Worm (Caenorhabditis elegans) whole organism, L1 larva: ENCODE results near the gene spe-41.

Experiments
- C04F5.9 ChIP-seq: sonication (generic microtip); optimal IDR thresholded peaks from 2 replicates; lab custom pipeline; 2016; ENCODE audit warnings: missing genetic modification characterization, missing compliant biosample characterization
- Y116A8C.19 ChIP-seq: sonication (generic microtip); optimal IDR thresholded peaks from 2 replicates; lab custom pipeline; 2016; ENCODE audit warnings: missing compliant biosample characterization, missing genetic modification characterization, borderline replicate concordance
- aha-1 ChIP-seq: fragments of 150-350 bp; optimal IDR thresholded peaks from 2 replicates; lab custom pipeline; 2014; ENCODE audit warnings: missing biosample characterization, missing genetic modification characterization
- aly-2 ChIP-seq: fragments of 150-350 bp; optimal IDR thresholded peaks from 2 replicates; lab custom pipeline; 2014; ENCODE audit warnings: missing biosample characterization, missing genetic modification characterization
- ama-1 ChIP-seq: fragments of 150-350 bp; optimal IDR thresholded peaks from 2 replicates; lab custom pipeline; 2014
- blmp-1 ChIP-seq: fragments of 150-350 bp; optimal IDR thresholded peaks from 2 replicates; lab custom pipeline; 2014; ENCODE audit warnings: missing biosample characterization, missing genetic modification characterization
- ceh-8 ChIP-seq: fragments of 200-800 bp; sonication (Bioruptor generic); optimal IDR thresholded peaks from 2 replicates; lab custom pipeline; 2018; ENCODE audit warnings: mild to moderate bottlenecking, missing genetic modification characterization, moderate library complexity, missing compliant biosample characterization
- ceh-90 ChIP-seq: sonication (generic microtip); optimal IDR thresholded peaks from 2 replicates; lab custom pipeline; 2016; ENCODE audit warnings: missing genetic modification characterization, missing compliant biosample characterization
- dpl-1 ChIP-seq, 3 experiments: fragments of 150-350 bp in 2 of 3; sonication (generic microtip) in 1 of 3; optimal IDR thresholded peaks; 2 replicates each; lab custom pipeline; 2014 to 2017; ENCODE audit warnings: missing biosample characterization in 3 of 3, missing genetic modification characterization in 3 of 3, missing genetic modification reagents in 3 of 3
- dsc-1 ChIP-seq: sonication (generic microtip); optimal IDR thresholded peaks from 2 replicates; lab custom pipeline; 2016; ENCODE audit warnings: mild to moderate bottlenecking, missing genetic modification characterization, missing compliant biosample characterization
- efl-1 ChIP-seq, 4 experiments: fragments of 150-350 bp; optimal IDR thresholded peaks in 3 of 4; peaks in 1 of 4; 1 replicate in 1 of 4; 2 replicates in 3 of 4; lab custom pipeline; 2014; ENCODE audit warnings: missing biosample characterization in 2 of 4, missing genetic modification characterization in 2 of 4, missing genetic modification reagents in 2 of 4
- egl-13 ChIP-seq: sonication (generic microtip); optimal IDR thresholded peaks from 2 replicates; lab custom pipeline; 2016; ENCODE audit warnings: missing genotype, missing genetic modification reagents, missing genetic modification characterization, missing compliant biosample characterization
- egl-27 ChIP-seq, 2 experiments: fragments of 150-350 bp in 1 of 2; sonication (generic microtip); optimal IDR thresholded peaks; 3 replicates each; lab custom pipeline; 2017 to 2018; ENCODE audit warnings: missing biosample characterization in 2 of 2, missing genetic modification characterization in 2 of 2, missing genetic modification reagents in 2 of 2
- elt-2 ChIP-seq: sonication (generic microtip); optimal IDR thresholded peaks from 2 replicates; lab custom pipeline; 2016; ENCODE audit warnings: missing genetic modification characterization, mild to moderate bottlenecking, inconsistent platforms, missing compliant biosample characterization, missing genetic modification reagents
- fkh-8 ChIP-seq: sonication (generic microtip); optimal IDR thresholded peaks from 2 replicates; lab custom pipeline; 2016; ENCODE audit warnings: mild to moderate bottlenecking, missing genetic modification characterization, missing compliant biosample characterization
- fos-1 ChIP-seq: fragments of 150-350 bp; optimal IDR thresholded peaks from 2 replicates; lab custom pipeline; 2014; ENCODE audit warnings: missing biosample characterization, missing genetic modification characterization
- grh-1 ChIP-seq: fragments of 200-800 bp; sonication (Bioruptor generic); IDR thresholded peaks from 2 replicates; pipeline ENCODE4 v1.3.6; 2022; ENCODE audit warnings: missing genetic modification reagents, missing genetic modification characterization, missing compliant biosample characterization
- hlh-4 ChIP-seq: sonication (generic microtip); optimal IDR thresholded peaks from 2 replicates; lab custom pipeline; 2016; ENCODE audit warnings: mild to moderate bottlenecking, missing genetic modification characterization, missing compliant biosample characterization
- isw-1 ChIP-seq: fragments of 200-800 bp; sonication (Bioruptor generic); IDR thresholded peaks from 2 replicates; pipeline ENCODE4 v1.3.6; 2022; ENCODE audit warnings: missing genetic modification characterization, missing compliant biosample characterization
- lin-15B ChIP-seq: fragments of 150-350 bp; sonication (generic microtip); optimal IDR thresholded peaks from 3 replicates; lab custom pipeline; 2014; ENCODE audit warnings: missing biosample characterization, missing genetic modification characterization
- lin-35 ChIP-seq, 2 experiments: fragments of 150-350 bp; optimal IDR thresholded peaks; 2 replicates each; lab custom pipeline; 2014; ENCODE audit warnings: missing biosample characterization in 2 of 2, missing genetic modification characterization in 2 of 2, missing genetic modification reagents in 2 of 2
- lin-39 ChIP-seq: fragments of 150-350 bp; optimal IDR thresholded peaks from 2 replicates; lab custom pipeline; 2014; ENCODE audit warnings: missing biosample characterization, missing genetic modification reagents, missing genetic modification characterization
- lir-3 ChIP-seq: sonication (generic microtip); optimal IDR thresholded peaks from 2 replicates; lab custom pipeline; 2016; ENCODE audit warnings: mild to moderate bottlenecking, missing genetic modification characterization, moderate library complexity, missing compliant biosample characterization; ENCODE audit not compliant: poor library complexity
- lsy-2 ChIP-seq, 2 experiments: fragments of 150-350 bp; optimal IDR thresholded peaks; 2 replicates each; lab custom pipeline; 2014; ENCODE audit warnings: missing biosample characterization in 2 of 2, missing genetic modification characterization in 2 of 2
- mab-9 ChIP-seq: fragments of 200-800 bp; sonication (Bioruptor generic); IDR thresholded peaks from 2 replicates; pipeline ENCODE4 v1.3.6; 2022; ENCODE audit warnings: missing genetic modification reagents, missing genetic modification characterization, missing compliant biosample characterization
- mef-2 ChIP-seq: fragments of 150-350 bp; optimal IDR thresholded peaks from 2 replicates; lab custom pipeline; 2014; ENCODE audit warnings: missing biosample characterization, missing genetic modification characterization
- nhr-20 ChIP-seq: sonication (generic microtip); optimal IDR thresholded peaks from 2 replicates; lab custom pipeline; 2016; ENCODE audit warnings: mild to moderate bottlenecking, missing genetic modification characterization, missing compliant biosample characterization
- nhr-237 ChIP-seq: fragments of 150-350 bp; optimal IDR thresholded peaks from 2 replicates; lab custom pipeline; 2014; ENCODE audit warnings: missing biosample characterization, missing genetic modification characterization
- nhr-28 ChIP-seq: fragments of 150-350 bp; optimal IDR thresholded peaks from 2 replicates; lab custom pipeline; 2014; ENCODE audit warnings: missing biosample characterization, missing genetic modification characterization
- nhr-47 ChIP-seq: sonication (generic microtip); optimal IDR thresholded peaks from 2 replicates; lab custom pipeline; 2016; ENCODE audit warnings: mild to moderate bottlenecking, missing genetic modification characterization, moderate library complexity, missing compliant biosample characterization
- nhr-71 ChIP-seq: sonication (generic microtip); optimal IDR thresholded peaks from 2 replicates; lab custom pipeline; 2016; ENCODE audit warnings: mild to moderate bottlenecking, missing genetic modification characterization, moderate library complexity, missing compliant biosample characterization
- nhr-84 ChIP-seq: sonication (generic microtip); optimal IDR thresholded peaks from 2 replicates; lab custom pipeline; 2017; ENCODE audit warnings: missing biosample characterization, missing genetic modification characterization
- pqm-1 ChIP-seq: sonication (generic microtip); optimal IDR thresholded peaks from 3 replicates; lab custom pipeline; 2017; ENCODE audit warnings: missing biosample characterization, missing genetic modification characterization
- snpc-4 ChIP-seq: fragments of 150-350 bp; optimal IDR thresholded peaks from 2 replicates; lab custom pipeline; 2014; ENCODE audit warnings: missing biosample characterization, missing genetic modification characterization
- sox-4 ChIP-seq: sonication (generic microtip); optimal IDR thresholded peaks from 2 replicates; lab custom pipeline; 2016; ENCODE audit warnings: missing genetic modification characterization, missing compliant biosample characterization
- swsn-7 ChIP-seq: sonication (generic microtip); optimal IDR thresholded peaks from 2 replicates; lab custom pipeline; 2016; ENCODE audit warnings: missing genetic modification characterization, missing compliant biosample characterization
- tlp-1 ChIP-seq: fragments of 150-350 bp; optimal IDR thresholded peaks from 2 replicates; lab custom pipeline; 2014; ENCODE audit warnings: missing biosample characterization, missing genetic modification characterization
- unc-130 ChIP-seq: fragments of 150-350 bp; optimal IDR thresholded peaks from 2 replicates; lab custom pipeline; 2017; ENCODE audit warnings: missing biosample characterization, missing genetic modification characterization, inconsistent platforms
- unc-62 ChIP-seq: fragments of 150-350 bp; optimal IDR thresholded peaks from 2 replicates; lab custom pipeline; 2014; ENCODE audit warnings: missing biosample characterization, missing genetic modification reagents, missing genetic modification characterization
- vab-15 ChIP-seq: sonication (generic microtip); optimal IDR thresholded peaks from 2 replicates; lab custom pipeline; 2017; ENCODE audit warnings: missing genotype, mild to moderate bottlenecking, missing genetic modification characterization, missing compliant biosample characterization
- xbp-1 ChIP-seq: sonication (generic microtip); optimal IDR thresholded peaks from 2 replicates; lab custom pipeline; 2016; ENCODE audit warnings: missing genetic modification characterization, missing compliant biosample characterization
- zag-1 ChIP-seq: fragments of 150-350 bp; optimal IDR thresholded peaks from 2 replicates; lab custom pipeline; 2014; ENCODE audit warnings: missing biosample characterization, missing genetic modification characterization
- zip-4 ChIP-seq: fragments of 200-800 bp; sonication (Bioruptor generic); optimal IDR thresholded peaks from 2 replicates; lab custom pipeline; 2018; ENCODE audit warnings: mild to moderate bottlenecking, missing genetic modification characterization, moderate library complexity, missing compliant biosample characterization
- ztf-11 ChIP-seq, 2 experiments: sonication (generic microtip); optimal IDR thresholded peaks; 2 replicates each; lab custom pipeline; 2016 to 2017; ENCODE audit warnings: missing genetic modification characterization in 2 of 2, missing biosample characterization in 1 of 2, missing compliant biosample characterization in 1 of 2
- ztf-4 ChIP-seq: fragments of 150-350 bp; optimal IDR thresholded peaks from 2 replicates; lab custom pipeline; 2014; ENCODE audit warnings: missing biosample characterization, missing genetic modification characterization

Gene spe-41

ce11 chrIII:3476245-3476644 is 32.2 kb upstream of the spe-41 start (continued):
- TF ChIP-seq lin-15B (tag; lab: Kevin White, UChicago) (no peak), lin-35 (GFP tag; optimal IDR thresholded peaks at IDR 0.05; lab: Kevin White, UChicago) (peak in 1 of 2 experiments; percentile 11), nhr-28 (no peak), ama-1 (no peak)
- TF ChIP-seq, all 84 proteins: peak for 36

- peak; percentile 30 for TF ChIP-seq elt-2 (tag; lab: Kevin White, UChicago)
- TF ChIP-seq aha-1: no peak
- TF ChIP-seq blmp-1 (tag; lab: Kevin White, UChicago): peak; percentile 33
- TF ChIP-seq sox-4 (tag; lab: Kevin White, UChicago): no peak
- TF ChIP-seq vab-15 (tag; lab: Kevin White, UChicago): no peak
- TF ChIP-seq pqm-1 (tag; lab: Kevin White, UChicago): peak; percentile 5
- TF ChIP-seq snpc-4: no peak
- TF ChIP-seq lin-15B (tag; lab: Kevin White, UChicago): no peak
Measured at ce11 chrIII:3475497-3475896, 31.5 kb upstream of the spe-41 start, which contains the start of gene C34C12.9. TSS of gene C34C12.9 (minus strand) at chrIII:3475512.

- TF ChIP-seq unc-62 (GFP tag; lab: Kevin White, UChicago) (no peak), dpl-1 (GFP tag; optimal IDR thresholded peaks at IDR 0.05; lab: Kevin White, UChicago) (no peak), lin-35 (GFP tag; optimal IDR thresholded peaks at IDR 0.05; lab: Kevin White, UChicago) (peak in 1 of 2 experiments; percentile 4), egl-27 (tag; optimal IDR thresholded peaks at IDR 0.05; lab: Kevin White, UChicago) (no peak), aha-1 (no peak), elt-2 (tag; lab: Kevin White, UChicago) (peak; percentile 18), nhr-237 (tag; lab: Kevin White, UChicago) (no peak), ceh-90 (tag; lab: Kevin White, UChicago) (no peak), hlh-4 (tag; lab: Kevin White, UChicago) (no peak), swsn-7 (tag; lab: Kevin White, UChicago) (no peak), nhr-71 (tag; lab: Kevin White, UChicago) (no peak), ceh-8 (GFP tag; lab: Kevin White, UChicago) (no peak)
Measured at ce11 chrIII:3475014-3475413, 31.0 kb upstream of the spe-41 start.

ce11 chrIII:3471403-3472053 is 27.5 kb upstream of the spe-41 start, which contains the start of gene rsu-1:
TSS of gene rsu-1 (plus strand) at chrIII:3472003.
- peak; percentile 47 for TF ChIP-seq dsc-1 (tag; lab: Kevin White, UChicago)
- no peak for TF ChIP-seq sox-4 (tag; lab: Kevin White, UChicago)
- no peak for TF ChIP-seq C04F5.9 (tag; lab: Kevin White, UChicago)
- TF ChIP-seq grh-1 (GFP tag; lab: Robert Waterston, UW): no peak
- TF ChIP-seq unc-130 (tag; lab: Kevin White, UChicago): no peak
- peak; percentile 58 to 67 for TF ChIP-seq efl-1 (optimal IDR thresholded peaks at IDR 0.05; lab: Kevin White, UChicago)
- TF ChIP-seq efl-1 (GFP tag; optimal IDR thresholded peaks at IDR 0.05 in 1 of 2; lab: Kevin White, UChicago): peak; percentile 47 to 91
- TF ChIP-seq lsy-2 (tag; optimal IDR thresholded peaks at IDR 0.05; lab: Kevin White, UChicago): peak; percentile 66 to 75
- TF ChIP-seq zip-4: no peak
- TF ChIP-seq ztf-4 (tag; lab: Kevin White, UChicago): no peak
- no peak for TF ChIP-seq egl-13 (tag; lab: Kevin White, UChicago)
- no peak for TF ChIP-seq zag-1 (tag; lab: Kevin White, UChicago)
- TF ChIP-seq mab-9 (GFP tag; lab: Robert Waterston, UW): no peak
- no peak for TF ChIP-seq unc-62 (GFP tag; lab: Kevin White, UChicago)
- no peak for TF ChIP-seq Y116A8C.19
- TF ChIP-seq nhr-47: peak; percentile 57
- TF ChIP-seq nhr-84 (tag; lab: Kevin White, UChicago): no peak
- no peak for TF ChIP-seq aha-1
- TF ChIP-seq aly-2 (tag; lab: Kevin White, UChicago): no peak
- TF ChIP-seq tlp-1 (tag; lab: Kevin White, UChicago): no peak
- no peak for TF ChIP-seq vab-15 (tag; lab: Kevin White, UChicago)
- TF ChIP-seq ztf-11 (tag; optimal IDR thresholded peaks at IDR 0.05; lab: Kevin White, UChicago): peak in 1 of 2 experiments; percentile 49
- TF ChIP-seq lir-3 (tag; lab: Kevin White, UChicago): no peak
- TF ChIP-seq xbp-1 (tag; lab: Kevin White, UChicago): peak; percentile 69
- no peak for TF ChIP-seq elt-2 (tag; lab: Kevin White, UChicago)
- no peak for TF ChIP-seq fkh-8 (tag; lab: Kevin White, UChicago)
- TF ChIP-seq mef-2 (tag; lab: Kevin White, UChicago): no peak
- peak; percentile 11 for TF ChIP-seq fos-1
- TF ChIP-seq egl-27 (tag; optimal IDR thresholded peaks at IDR 0.05; lab: Kevin White, UChicago): peak in 1 of 2 experiments; percentile 18
- no peak for TF ChIP-seq isw-1 (GFP tag; lab: Robert Waterston, UW)
- peak; percentile 67 for TF ChIP-seq nhr-20 (tag; lab: Kevin White, UChicago)
- TF ChIP-seq lin-39 (tag; lab: Kevin White, UChicago): no peak
